Fruit fly (Drosophila melanogaster): ENCODE data around the gene CASK.

CASK gene

dm6 chr3R:21830303-21830707 is 7.8 kb upstream of the CASK start (continued):
- peak; percentile 76 for TF ChIP-seq CG8119 (GFP tag; IDR thresholded peaks at IDR 0.05)
- TF ChIP-seq dac (GFP tag; optimal IDR thresholded peaks at IDR 0.05): no peak
- no peak for TF ChIP-seq Eip93F (GFP tag; optimal IDR thresholded peaks at IDR 0.05)
- peak; percentile 82 for TF ChIP-seq CG6276 (GFP tag; optimal IDR thresholded peaks at IDR 0.05)
- peak; percentile 10 for TF ChIP-seq fd59A (GFP tag; optimal IDR thresholded peaks at IDR 0.05)
- TF ChIP-seq CG11902 (GFP tag; optimal IDR thresholded peaks at IDR 0.05): no peak
- no peak for TF ChIP-seq Ets21C (GFP tag; optimal IDR thresholded peaks at IDR 0.05)

dm6 chr3R:21829487-21829957 is 7.0 kb upstream of the CASK start:
- TF ChIP-seq Met (GFP tag; optimal IDR thresholded peaks at IDR 0.05): peak; percentile 39
- TF ChIP-seq esn (GFP tag; optimal IDR thresholded peaks at IDR 0.05): peak; percentile 48
- TF ChIP-seq CG10631 (GFP tag; optimal IDR thresholded peaks at IDR 0.05): peak; percentile 2
- peak; percentile 28 for TF ChIP-seq fkh (GFP tag; optimal IDR thresholded peaks at IDR 0.05)
- TF ChIP-seq achi (GFP tag; optimal IDR thresholded peaks at IDR 0.05): peak; percentile 25
- TF ChIP-seq CG6808 (GFP tag; optimal IDR thresholded peaks at IDR 0.05): peak; percentile 13
- peak; percentile 42 for TF ChIP-seq Hr4 (GFP tag; optimal IDR thresholded peaks at IDR 0.05)
- peak; percentile 34 for TF ChIP-seq pdm3 (GFP tag; optimal IDR thresholded peaks at IDR 0.05)
- peak; percentile 21; the same call in 2 of the 3 replicates for TF ChIP-seq eg (GFP tag; IDR thresholded peaks at IDR 0.05)
- TF ChIP-seq svp (GFP tag): peak; percentile 93
- peak; percentile 28 for TF ChIP-seq Sox14 (GFP tag; optimal IDR thresholded peaks at IDR 0.05)
- TF ChIP-seq CG11902 (GFP tag; optimal IDR thresholded peaks at IDR 0.05): no peak
- peak; percentile 53 for TF ChIP-seq CG3032 (tag; optimal IDR thresholded peaks at IDR 0.05)
- TF ChIP-seq CG3919 (GFP tag; optimal IDR thresholded peaks at IDR 0.05): no peak
- TF ChIP-seq lz (GFP tag; optimal IDR thresholded peaks at IDR 0.05): peak; percentile 6
- TF ChIP-seq CG11762 (GFP tag; optimal IDR thresholded peaks at IDR 0.05; ENCODE audit: insufficient read depth): no peak
- TF ChIP-seq CG32006 (GFP tag; optimal IDR thresholded peaks at IDR 0.05): no peak
- TF ChIP-seq acj6 (GFP tag; optimal IDR thresholded peaks at IDR 0.05): no peak
- peak; percentile 36 for TF ChIP-seq fd59A (GFP tag; optimal IDR thresholded peaks at IDR 0.05)
- peak; percentile 36 for TF ChIP-seq CG31627 (GFP tag; optimal IDR thresholded peaks at IDR 0.05)
- peak; percentile 18 for TF ChIP-seq Eip93F (GFP tag; optimal IDR thresholded peaks at IDR 0.05)
- TF ChIP-seq Eip75B (GFP tag; optimal IDR thresholded peaks at IDR 0.05): peak; percentile 54
- TF ChIP-seq dsx (GFP tag; optimal IDR thresholded peaks at IDR 0.05; ENCODE audit: poor library complexity, severe bottlenecking): peak; percentile 38
- TF ChIP-seq CG4318 (GFP tag; optimal IDR thresholded peaks at IDR 0.05): no peak
- TF ChIP-seq Blimp-1 (GFP tag; optimal IDR thresholded peaks at IDR 0.05): no peak
- TF ChIP-seq cyc (GFP tag; optimal IDR thresholded peaks at IDR 0.05): peak; percentile 35
- no peak for TF ChIP-seq Lpt (GFP tag; optimal IDR thresholded peaks at IDR 0.05)
- TF ChIP-seq Ets96B (tag; optimal IDR thresholded peaks at IDR 0.05): peak; percentile 59
- peak; percentile 98 for TF ChIP-seq vri (GFP tag; optimal IDR thresholded peaks at IDR 0.05)
- peak; percentile 83 for TF ChIP-seq Eip78C (GFP tag)
- TF ChIP-seq Hr38 (GFP tag; optimal IDR thresholded peaks at IDR 0.05): no peak
- peak; percentile 29 for TF ChIP-seq Hr39 (GFP tag; optimal IDR thresholded peaks at IDR 0.05)
- peak; percentile 5 for TF ChIP-seq Smox (GFP tag; optimal IDR thresholded peaks at IDR 0.05)
- no peak for TF ChIP-seq CG8632 (GFP tag; optimal IDR thresholded peaks at IDR 0.05)
- TF ChIP-seq topi (GFP tag; optimal IDR thresholded peaks at IDR 0.05): peak; percentile 52
- peak; percentile 26 for TF ChIP-seq CG6854 (GFP tag; optimal IDR thresholded peaks at IDR 0.05)
- no peak for TF ChIP-seq OdsH (GFP tag; optimal IDR thresholded peaks at IDR 0.05)
- peak; percentile 31 for TF ChIP-seq CG1621 (tag; optimal IDR thresholded peaks at IDR 0.05)
- peak; percentile 31 for TF ChIP-seq Sox102F (GFP tag; optimal IDR thresholded peaks at IDR 0.05)
- peak; percentile 62 for TF ChIP-seq CG10669 (GFP tag; optimal IDR thresholded peaks at IDR 0.05)
- TF ChIP-seq ss (GFP tag; optimal IDR thresholded peaks at IDR 0.05): no peak
- TF ChIP-seq CG11294 (GFP tag; IDR thresholded peaks at IDR 0.05): no peak
- TF ChIP-seq salr (GFP tag; optimal IDR thresholded peaks at IDR 0.05): peak in 1 of 2 experiments; percentile 22

All from whole organism, prepupa.